Worm (Caenorhabditis elegans) whole organism, L3 larva: Measurements from ENCODE around the gene aman-1.

Source experiments
- R02D3.7 ChIP-seq: fragments of 150-350 bp; optimal IDR thresholded peaks from 2 replicates; lab custom pipeline; 2014; ENCODE audit warnings: missing biosample characterization, missing genetic modification characterization
- ZK546.5 ChIP-seq: sonication (generic microtip); optimal IDR thresholded peaks from 2 replicates; lab custom pipeline; 2017; ENCODE audit warnings: missing biosample characterization, missing genetic modification characterization
- aly-2 ChIP-seq: fragments of 150-350 bp; optimal IDR thresholded peaks from 2 replicates; lab custom pipeline; 2014; ENCODE audit warnings: missing biosample characterization, missing genetic modification characterization
- ama-1 ChIP-seq: fragments of 150-350 bp; optimal IDR thresholded peaks from 2 replicates; lab custom pipeline; 2018
- ceh-16 ChIP-seq: sonication (generic microtip); optimal IDR thresholded peaks from 2 replicates; lab custom pipeline; 2017; ENCODE audit warnings: missing biosample characterization, missing genetic modification characterization
- ceh-28 ChIP-seq: fragments of 150-350 bp; optimal IDR thresholded peaks from 2 replicates; lab custom pipeline; 2014; ENCODE audit warnings: missing biosample characterization, missing genetic modification reagents, missing genetic modification characterization
- ceh-82 ChIP-seq: fragments of 150-350 bp; optimal IDR thresholded peaks from 2 replicates; lab custom pipeline; 2014; ENCODE audit warnings: missing biosample characterization, missing genetic modification characterization
- ceh-9 ChIP-seq: sonication (generic microtip); optimal IDR thresholded peaks from 2 replicates; lab custom pipeline; 2018; ENCODE audit warnings: missing biosample characterization, missing genetic modification characterization
- daf-12 ChIP-seq: fragments of 150-350 bp; optimal IDR thresholded peaks from 2 replicates; lab custom pipeline; 2014; ENCODE audit warnings: missing biosample characterization, missing genetic modification reagents, missing genetic modification characterization
- egl-27 ChIP-seq: sonication (generic microtip); optimal IDR thresholded peaks from 4 replicates; lab custom pipeline; 2017; ENCODE audit warnings: missing biosample characterization, missing genetic modification reagents, missing genetic modification characterization
- egl-5 ChIP-seq: fragments of 150-350 bp; optimal IDR thresholded peaks from 2 replicates; lab custom pipeline; 2017; ENCODE audit warnings: missing biosample characterization, missing genetic modification reagents, missing genetic modification characterization, inconsistent platforms
- elt-2 ChIP-seq: sonication (generic microtip); optimal IDR thresholded peaks from 2 replicates; lab custom pipeline; 2016; ENCODE audit warnings: missing genetic modification reagents, mild to moderate bottlenecking, missing genetic modification characterization, missing compliant biosample characterization
- elt-3 ChIP-seq, 3 experiments: fragments of 150-350 bp in 1 of 3; sonication (generic microtip) in 2 of 3; optimal IDR thresholded peaks; 2 replicates in 2 of 3; 4 replicates in 1 of 3; lab custom pipeline; 2014 to 2017; ENCODE audit warnings: missing biosample characterization in 3 of 3, missing genetic modification characterization in 3 of 3
- fkh-10 ChIP-seq: sonication (generic microtip); optimal IDR thresholded peaks from 2 replicates; lab custom pipeline; 2017; ENCODE audit warnings: missing biosample characterization, missing genetic modification reagents, missing genetic modification characterization
- fkh-2 ChIP-seq: fragments of 150-350 bp; optimal IDR thresholded peaks from 2 replicates; lab custom pipeline; 2014; ENCODE audit warnings: missing biosample characterization, missing genetic modification reagents, missing genetic modification characterization
- jun-1 ChIP-seq: fragments of 150-350 bp; optimal IDR thresholded peaks from 2 replicates; lab custom pipeline; 2014; ENCODE audit warnings: missing biosample characterization, missing genetic modification reagents, missing genetic modification characterization
- lin-15B ChIP-seq: fragments of 150-350 bp; optimal IDR thresholded peaks from 2 replicates; lab custom pipeline; 2014; ENCODE audit warnings: missing biosample characterization, missing genetic modification characterization
- lsy-12 ChIP-seq: sonication (generic microtip); optimal IDR thresholded peaks from 2 replicates; lab custom pipeline; 2016; ENCODE audit warnings: mild to moderate bottlenecking, missing genetic modification characterization, missing compliant biosample characterization
- mml-1 ChIP-seq: fragments of 150-350 bp; sonication (generic microtip); optimal IDR thresholded peaks from 3 replicates; lab custom pipeline; 2014; ENCODE audit warnings: missing biosample characterization, missing genetic modification characterization
- nfya-1 ChIP-seq: sonication (generic microtip); optimal IDR thresholded peaks from 2 replicates; lab custom pipeline; 2017; ENCODE audit warnings: missing genetic modification characterization, mild to moderate bottlenecking, missing compliant biosample characterization, antibody characterized with exemption, moderate library complexity; ENCODE audit not compliant: insufficient read depth
- nhr-11 ChIP-seq: fragments of 150-350 bp; optimal IDR thresholded peaks from 2 replicates; lab custom pipeline; 2014; ENCODE audit warnings: missing biosample characterization, missing genetic modification characterization
- nhr-12 ChIP-seq: fragments of 150-350 bp; optimal IDR thresholded peaks from 2 replicates; lab custom pipeline; 2014; ENCODE audit warnings: missing biosample characterization, missing genetic modification characterization
- nhr-23 ChIP-seq: fragments of 150-350 bp; optimal IDR thresholded peaks from 2 replicates; lab custom pipeline; 2014; ENCODE audit warnings: missing biosample characterization, missing genetic modification reagents, missing genetic modification characterization
- nhr-237 ChIP-seq: fragments of 150-350 bp; optimal IDR thresholded peaks from 2 replicates; lab custom pipeline; 2014; ENCODE audit warnings: missing biosample characterization, missing genetic modification characterization
- nhr-25 ChIP-seq: sonication (generic microtip); optimal IDR thresholded peaks from 2 replicates; lab custom pipeline; 2017; ENCODE audit warnings: missing biosample characterization, missing genetic modification characterization
- nhr-28 ChIP-seq: fragments of 150-350 bp; optimal IDR thresholded peaks from 2 replicates; lab custom pipeline; 2014; ENCODE audit warnings: missing biosample characterization, missing genetic modification characterization
- nhr-43 ChIP-seq: sonication (generic microtip); optimal IDR thresholded peaks from 2 replicates; lab custom pipeline; 2016; ENCODE audit warnings: mild to moderate bottlenecking, missing genetic modification characterization, missing compliant biosample characterization; ENCODE audit not compliant: poor library complexity, severe bottlenecking
- nhr-67 ChIP-seq: fragments of 150-350 bp; optimal IDR thresholded peaks from 2 replicates; lab custom pipeline; 2014; ENCODE audit warnings: missing biosample characterization, missing genetic modification characterization
- nhr-76 ChIP-seq: fragments of 150-350 bp; sonication (generic microtip); optimal IDR thresholded peaks from 5 replicates; lab custom pipeline; 2014; ENCODE audit warnings: missing biosample characterization, missing genetic modification characterization
- nhr-77 ChIP-seq: fragments of 150-350 bp; optimal IDR thresholded peaks from 2 replicates; lab custom pipeline; 2014; ENCODE audit warnings: missing biosample characterization, missing genetic modification characterization
- pha-4 ChIP-seq: fragments of 150-350 bp; optimal IDR thresholded peaks from 2 replicates; lab custom pipeline; 2014; ENCODE audit warnings: missing biosample characterization, missing genetic modification reagents, missing genetic modification characterization
- pqm-1 ChIP-seq: fragments of 150-350 bp; optimal IDR thresholded peaks from 2 replicates; lab custom pipeline; 2017; ENCODE audit warnings: missing biosample characterization, missing genetic modification characterization, inconsistent platforms
- sea-2 ChIP-seq: fragments of 150-350 bp; sonication (generic microtip); optimal IDR thresholded peaks from 4 replicates; lab custom pipeline; 2014; ENCODE audit warnings: missing biosample characterization, missing genetic modification reagents, missing genetic modification characterization
- snpc-4 ChIP-seq: fragments of 150-350 bp; optimal IDR thresholded peaks from 2 replicates; lab custom pipeline; 2014; ENCODE audit warnings: missing biosample characterization, missing genetic modification characterization
- tbx-2 ChIP-seq: sonication (generic microtip); optimal IDR thresholded peaks from 2 replicates; lab custom pipeline; 2016; ENCODE audit warnings: mild to moderate bottlenecking, missing genetic modification characterization, missing compliant biosample characterization
- unc-39 ChIP-seq: sonication (generic microtip); optimal IDR thresholded peaks from 4 replicates; lab custom pipeline; 2017; ENCODE audit warnings: missing biosample characterization, missing genetic modification characterization
- unc-62 ChIP-seq: fragments of 150-350 bp; sonication (generic microtip); optimal IDR thresholded peaks from 4 replicates; lab custom pipeline; 2014; ENCODE audit warnings: missing biosample characterization, missing genetic modification reagents, missing genetic modification characterization
- zag-1 ChIP-seq: fragments of 150-350 bp; optimal IDR thresholded peaks from 2 replicates; lab custom pipeline; 2014; ENCODE audit warnings: missing biosample characterization, missing genetic modification characterization
- ztf-4 ChIP-seq: fragments of 150-350 bp; optimal IDR thresholded peaks from 2 replicates; lab custom pipeline; 2014; ENCODE audit warnings: missing biosample characterization, missing genetic modification characterization

The aman-1 gene

DNA sequence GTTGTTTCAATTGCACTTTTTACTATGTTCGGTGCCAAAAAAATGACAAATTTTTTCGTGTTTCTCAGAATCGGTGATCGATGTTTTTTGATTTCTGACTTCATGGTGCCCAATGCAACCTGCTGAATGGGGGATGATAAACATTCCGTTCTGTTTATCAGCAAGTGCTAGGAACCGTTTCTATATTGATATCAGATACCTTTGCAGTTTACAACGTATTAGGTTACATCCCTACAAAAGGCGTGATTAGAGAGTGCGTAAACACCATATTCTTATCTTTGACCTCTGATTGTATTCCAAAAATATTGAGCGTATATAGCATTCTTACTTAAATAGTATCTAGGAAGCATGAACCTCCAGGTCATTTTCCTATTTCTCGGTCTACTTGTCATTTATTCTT, at the start of gene aman-1:
Gene aman-1 (plus strand): TSS at position 344 of the 400 bp plus-strand sequence.
- no peak for TF ChIP-seq lsy-12
- TF ChIP-seq fkh-10 (GFP tag; lab: Kevin White, UChicago): no peak
- TF ChIP-seq nhr-25 (tag; lab: Kevin White, UChicago): no peak
- no peak for TF ChIP-seq ceh-9 (tag; lab: Kevin White, UChicago)
- no peak for TF ChIP-seq pha-4
- no peak for TF ChIP-seq nhr-28 (tag; lab: Kevin White, UChicago)
- no peak for TF ChIP-seq aly-2 (tag; lab: Kevin White, UChicago)
- TF ChIP-seq ceh-82: no peak
- no peak for TF ChIP-seq egl-27 (tag; lab: Kevin White, UChicago)
- no peak for TF ChIP-seq nhr-12 (tag; lab: Kevin White, UChicago)
- TF ChIP-seq ama-1 (lab: Kevin White, UChicago): no peak
- TF ChIP-seq unc-62 (GFP tag; lab: Kevin White, UChicago): no peak
- no peak for TF ChIP-seq nhr-43 (tag; lab: Kevin White, UChicago)

DNA sequence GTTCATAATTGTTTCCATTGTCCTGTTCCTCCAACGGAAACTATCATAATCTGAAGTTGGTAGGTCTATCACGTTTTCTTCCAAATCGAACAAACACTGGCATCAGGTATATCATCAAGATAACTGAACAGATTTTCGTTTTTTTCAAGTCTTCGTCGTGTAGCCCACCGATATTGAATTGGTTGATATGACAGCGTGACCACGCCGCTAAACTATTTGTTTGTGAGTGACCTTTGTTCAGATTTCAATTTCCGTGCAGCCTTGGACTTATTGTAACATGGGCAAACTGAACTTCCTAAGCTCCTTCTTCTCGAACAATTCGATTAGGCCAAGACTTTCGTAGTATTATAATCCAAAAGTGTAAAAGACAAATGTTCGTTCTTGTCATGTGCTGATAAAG, 47.3 kb upstream of the aman-1 start:
- no peak for TF ChIP-seq sea-2
- peak; percentile 60 for TF ChIP-seq nhr-25 (tag; lab: Kevin White, UChicago)
- TF ChIP-seq, all 47 proteins: peak for 1

DNA sequence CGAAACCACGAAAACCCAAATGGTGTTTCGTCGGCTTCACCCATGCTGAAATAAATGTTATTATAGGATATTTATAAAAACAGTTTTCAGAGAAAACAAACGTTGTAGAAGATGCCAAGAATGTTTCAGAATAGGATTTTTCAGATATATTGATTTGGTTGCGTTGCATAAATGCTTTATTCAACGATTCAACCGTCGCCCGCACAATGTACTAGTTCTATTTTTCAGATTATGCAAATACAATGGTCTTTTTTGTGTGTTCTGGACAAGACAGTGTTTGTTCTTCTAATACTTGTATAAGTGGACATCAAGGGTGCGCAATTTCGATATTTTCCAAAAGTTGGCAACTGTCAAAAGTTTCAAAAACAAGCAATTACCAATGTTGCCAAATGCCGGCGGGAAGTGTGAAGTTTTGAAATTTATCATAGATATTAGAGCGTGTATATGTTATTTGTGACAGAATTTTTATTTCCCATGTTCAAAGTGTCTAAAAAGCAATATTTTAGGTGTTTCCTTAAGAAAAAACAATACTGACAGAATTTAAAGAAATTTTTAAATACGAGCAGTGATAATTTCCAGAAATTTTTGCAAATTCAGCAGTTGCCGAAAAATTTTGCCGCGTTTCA, 41.6 kb upstream of the aman-1 start, which contains the start of gene K02G10.5:
Gene K02G10.5 (minus strand): TSS at position 51 of the 626 bp plus-strand sequence.
- TF ChIP-seq egl-5 (no peak), ceh-82 (no peak), ztf-4 (tag; lab: Kevin White, UChicago) (no peak), nhr-12 (tag; lab: Kevin White, UChicago) (no peak), lsy-12 (no peak), mml-1 (tag; lab: Kevin White, UChicago) (no peak), elt-2 (tag; lab: Kevin White, UChicago) (no peak), nfya-1 (tag; lab: Kevin White, UChicago) (no peak), fkh-2 (tag; lab: Kevin White, UChicago) (no peak), tbx-2 (tag; lab: Kevin White, UChicago) (no peak), nhr-67 (tag; lab: Kevin White, UChicago) (no peak), nhr-237 (tag; lab: Kevin White, UChicago) (no peak), lin-15B (tag; lab: Kevin White, UChicago) (no peak), zag-1 (tag; lab: Kevin White, UChicago) (no peak)
- TF ChIP-seq, all 47 proteins: peak for 0

DNA sequence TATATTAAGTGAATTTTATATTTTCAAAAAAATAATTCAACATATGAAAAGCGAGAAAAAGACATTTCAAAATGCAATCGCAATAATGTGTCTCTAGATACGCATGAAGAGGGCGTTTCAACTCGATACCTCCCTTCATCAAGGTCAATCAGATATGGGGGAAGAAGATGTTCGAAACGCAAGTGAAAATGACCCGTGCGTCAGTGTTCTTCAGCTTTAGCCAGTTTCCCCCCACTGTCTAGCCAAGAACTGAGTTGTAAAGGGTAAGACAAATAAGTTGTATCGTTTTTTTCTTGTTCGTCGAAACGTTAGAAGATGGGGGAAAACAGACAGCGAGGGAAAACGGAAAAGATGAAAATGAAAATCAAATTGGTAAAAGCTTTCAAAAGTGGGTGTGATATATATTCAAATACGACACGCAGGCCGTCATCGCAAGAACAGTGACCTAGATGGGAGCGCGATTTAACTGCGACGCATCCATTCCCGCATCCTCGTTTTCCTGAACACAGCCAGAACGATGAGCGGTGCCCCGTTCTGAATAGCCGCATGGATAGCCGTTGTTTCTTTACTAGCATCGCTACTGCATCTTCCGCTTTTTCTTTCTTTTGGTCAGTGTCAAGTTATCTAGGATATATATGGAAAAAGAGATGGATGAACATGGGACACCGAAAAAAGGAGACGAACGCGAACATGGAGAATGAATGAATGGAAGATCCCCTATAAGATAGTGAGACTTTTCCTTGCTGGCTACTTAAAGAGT, 38.1 kb upstream of the aman-1 start:
- TF ChIP-seq ceh-16 (tag; lab: Kevin White, UChicago) (no peak), elt-2 (tag; lab: Kevin White, UChicago) (no peak), nhr-25 (tag; lab: Kevin White, UChicago) (peak; percentile 87), nhr-23 (tag; lab: Kevin White, UChicago) (peak; percentile 6)

DNA sequence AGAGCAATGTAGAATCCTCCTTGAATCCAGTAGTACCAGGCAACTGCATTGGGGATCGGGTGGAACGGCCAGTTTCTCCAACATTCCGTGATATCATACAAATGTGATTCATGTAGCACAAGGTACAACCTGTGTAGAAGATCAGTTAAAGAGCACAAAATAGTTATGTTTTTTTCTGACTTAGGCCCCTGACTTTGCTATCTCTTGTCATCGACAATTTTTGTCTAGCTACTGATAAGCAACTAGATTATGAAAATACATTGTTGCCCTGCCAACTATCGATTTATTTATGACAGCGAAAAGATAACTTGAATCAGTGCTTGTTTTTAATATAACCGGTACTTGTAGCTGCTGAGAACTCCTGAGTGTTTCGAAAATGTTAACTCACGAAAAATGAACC, 34.6 kb upstream of the aman-1 start:
- TF ChIP-seq R02D3.7: no peak
- no peak for TF ChIP-seq nhr-11 (tag; lab: Kevin White, UChicago)
- TF ChIP-seq nhr-77 (tag; lab: Kevin White, UChicago): no peak
- peak; percentile 50 for TF ChIP-seq ceh-28 (tag; lab: Kevin White, UChicago)
- TF ChIP-seq daf-12 (tag; lab: Kevin White, UChicago): no peak
- TF ChIP-seq elt-3 (tag; optimal IDR thresholded peaks at IDR 0.05; lab: Kevin White, UChicago): no peak
- no peak for TF ChIP-seq egl-27 (tag; lab: Kevin White, UChicago)
- TF ChIP-seq nhr-43 (tag; lab: Kevin White, UChicago): no peak
- no peak for TF ChIP-seq snpc-4
- no peak for TF ChIP-seq jun-1 (tag; lab: Kevin White, UChicago)
- no peak for TF ChIP-seq ZK546.5 (tag; lab: Kevin White, UChicago)
- no peak for TF ChIP-seq sea-2
- no peak for TF ChIP-seq nhr-76 (tag; lab: Kevin White, UChicago)
- TF ChIP-seq pqm-1 (tag; lab: Kevin White, UChicago): peak; percentile 89
- no peak for TF ChIP-seq ama-1 (lab: Kevin White, UChicago)
- no peak for TF ChIP-seq mml-1 (tag; lab: Kevin White, UChicago)
- TF ChIP-seq nhr-12 (tag; lab: Kevin White, UChicago): no peak
- no peak for TF ChIP-seq unc-39 (tag; lab: Kevin White, UChicago)
- peak; percentile 87 for TF ChIP-seq elt-2 (tag; lab: Kevin White, UChicago)
- no peak for TF ChIP-seq nhr-237 (tag; lab: Kevin White, UChicago)
- no peak for TF ChIP-seq lsy-12
- TF ChIP-seq unc-62 (GFP tag; lab: Kevin White, UChicago): no peak
- TF ChIP-seq pha-4: no peak
